Fruit fly (Drosophila melanogaster) S2 (cell line): Measurements from ENCODE around the gene CG13721.

ENCODE experiments used
- CG8478 ChIP-seq: fragments of >200 bp; optimal IDR thresholded peaks from 2 replicates; lab custom pipeline; 2018
- CTCF ChIP-seq, 2 experiments: fragments of >200 bp; optimal IDR thresholded peaks; 2 replicates each; lab custom pipeline; 2018

dm6 chr3L:4489490-4489889 lies 8.1 kb downstream of the CG13721 start:
- no peak for TF ChIP-seq CG8478 (lab: Kevin White, UChicago)
- TF ChIP-seq CTCF (optimal IDR thresholded peaks at IDR 0.05; lab: Kevin White, UChicago): no peak
